Fruit fly (Drosophila melanogaster) whole organism, embryonic: ENCODE measurements around the gene zld.

Experiments
- Atf-2 ChIP-seq: fragments of 200-800 bp; sonication (Bioruptor generic); optimal IDR thresholded peaks from 2 replicates; lab custom pipeline; 2016; ENCODE audit warnings: missing biosample characterization, missing genetic modification characterization
- Atf3 ChIP-seq: fragments of 200-800 bp; sonication (Bioruptor generic); optimal IDR thresholded peaks from 3 replicates; lab custom pipeline; 2016; ENCODE audit warnings: missing biosample characterization, missing genetic modification characterization
- Bdp1 ChIP-seq: fragments of 200-800 bp; sonication (Bioruptor generic); optimal IDR thresholded peaks from 3 replicates; lab custom pipeline; 2016; ENCODE audit warnings: missing biosample characterization, missing genetic modification characterization
- BtbVII ChIP-seq: fragments of 200-800 bp; sonication (Bioruptor generic); optimal IDR thresholded peaks from 3 replicates; lab custom pipeline; 2017; ENCODE audit warnings: missing biosample characterization, mild to moderate bottlenecking, missing genetic modification characterization
- CG10274 ChIP-seq: fragments of 200-800 bp; sonication (Bioruptor generic); optimal IDR thresholded peaks from 3 replicates; lab custom pipeline; 2017; ENCODE audit warnings: missing biosample characterization, mild to moderate bottlenecking, missing genetic modification characterization
- CG10431 ChIP-seq: fragments of 200-800 bp; sonication (Bioruptor generic); optimal IDR thresholded peaks from 3 replicates; lab custom pipeline; 2018; ENCODE audit warnings: missing biosample characterization, mild to moderate bottlenecking, missing genetic modification characterization
- CG11504 ChIP-seq: fragments of 200-800 bp; sonication (Bioruptor generic); optimal IDR thresholded peaks from 3 replicates; lab custom pipeline; 2019; ENCODE audit warnings: missing biosample characterization, mild to moderate bottlenecking, missing genetic modification characterization, moderate library complexity
- CG1233 ChIP-seq: fragments of 200-800 bp; sonication (Bioruptor generic); optimal IDR thresholded peaks from 4 replicates; lab custom pipeline; 2018; ENCODE audit warnings: missing biosample characterization, mild to moderate bottlenecking, missing genetic modification characterization
- CG13296 ChIP-seq: fragments of 200-800 bp; sonication (Bioruptor generic); optimal IDR thresholded peaks from 3 replicates; lab custom pipeline; 2018; ENCODE audit warnings: missing biosample characterization, mild to moderate bottlenecking, missing genetic modification characterization
- CG14860 ChIP-seq: fragments of 200-800 bp; sonication (Bioruptor generic); IDR thresholded peaks from 3 replicates; pipeline ENCODE4 v1.3.6; 2022; ENCODE audit warnings: missing biosample characterization, missing genetic modification characterization; ENCODE audit not compliant: partially characterized antibody
- CG15269 ChIP-seq: fragments of 200-800 bp; sonication (Bioruptor generic); optimal IDR thresholded peaks from 2 replicates; lab custom pipeline; 2018; ENCODE audit warnings: missing biosample characterization, mild to moderate bottlenecking, missing genetic modification characterization, moderate library complexity
- CG3065 ChIP-seq: fragments of 200-800 bp; sonication (Bioruptor generic); optimal IDR thresholded peaks from 2 replicates; lab custom pipeline; 2016; ENCODE audit warnings: missing biosample characterization, missing genetic modification characterization
- CG31365 ChIP-seq: fragments of 200-800 bp; sonication (Bioruptor generic); optimal IDR thresholded peaks from 2 replicates; lab custom pipeline; 2018; ENCODE audit warnings: missing biosample characterization, mild to moderate bottlenecking, missing genetic modification characterization
- CG31441 ChIP-seq: fragments of 200-800 bp; sonication (Bioruptor generic); IDR thresholded peaks from 2 replicates; pipeline ENCODE4 v1.3.6; 2022; ENCODE audit warnings: missing biosample characterization, missing genetic modification characterization
- CG4328 ChIP-seq: fragments of 200-800 bp; sonication (Bioruptor generic); optimal IDR thresholded peaks from 3 replicates; lab custom pipeline; 2017; ENCODE audit warnings: missing biosample characterization, missing genetic modification reagents, missing genetic modification characterization
- CG4820 ChIP-seq: fragments of 200-800 bp; sonication (Bioruptor generic); optimal IDR thresholded peaks from 3 replicates; lab custom pipeline; 2016; ENCODE audit warnings: missing biosample characterization, missing genetic modification characterization
- CG6654 ChIP-seq: fragments of 200-800 bp; sonication (Bioruptor generic); optimal IDR thresholded peaks from 2 replicates; lab custom pipeline; 2017; ENCODE audit warnings: missing biosample characterization, mild to moderate bottlenecking, missing genetic modification characterization
- CG6683 ChIP-seq: fragments of 200-800 bp; sonication (Bioruptor generic); optimal IDR thresholded peaks from 2 replicates; lab custom pipeline; 2017; ENCODE audit warnings: missing biosample characterization, mild to moderate bottlenecking, missing genetic modification characterization, missing genetic modification reagents
- CG7928 ChIP-seq: fragments of 200-800 bp; sonication (Bioruptor generic); optimal IDR thresholded peaks from 2 replicates; lab custom pipeline; 2017; ENCODE audit warnings: missing biosample characterization, mild to moderate bottlenecking, missing genetic modification characterization
- CG8089 ChIP-seq: fragments of 200-800 bp; sonication (Bioruptor generic); optimal IDR thresholded peaks from 3 replicates; lab custom pipeline; 2016; ENCODE audit warnings: missing biosample characterization, missing genetic modification characterization
- Dbx ChIP-seq: fragments of 200-800 bp; sonication (Bioruptor generic); IDR thresholded peaks from 3 replicates; pipeline ENCODE4 v1.3.6; 2022; ENCODE audit warnings: missing biosample characterization, missing genetic modification characterization
- Dfd ChIP-seq, 2 experiments: fragments of >200 bp; optimal IDR thresholded peaks; 2 replicates each; lab custom pipeline; 2017; ENCODE audit warnings: missing biosample characterization in 2 of 2, missing genetic modification characterization in 2 of 2
- ERR ChIP-seq: fragments of 200-800 bp; sonication (Bioruptor generic); optimal IDR thresholded peaks from 2 replicates; lab custom pipeline; 2016; ENCODE audit warnings: missing biosample characterization, missing genetic modification characterization
- H2.0 ChIP-seq: fragments of 200-800 bp; sonication (Bioruptor generic); IDR thresholded peaks from 2 replicates; pipeline ENCODE4 v1.3.6; 2022; ENCODE audit warnings: missing biosample characterization, missing genetic modification characterization
- HLHmδ ChIP-seq: fragments of 200-800 bp; sonication (Bioruptor generic); optimal IDR thresholded peaks from 2 replicates; lab custom pipeline; 2018; ENCODE audit warnings: missing biosample characterization, mild to moderate bottlenecking, missing genetic modification characterization, moderate library complexity
- HmgD ChIP-seq: fragments of 200-800 bp; sonication (Bioruptor generic); optimal IDR thresholded peaks from 3 replicates; lab custom pipeline; 2016; ENCODE audit warnings: missing biosample characterization, missing genetic modification characterization
- Max ChIP-seq: fragments of 200-800 bp; sonication (Bioruptor generic); optimal IDR thresholded peaks from 2 replicates; lab custom pipeline; 2016; ENCODE audit warnings: missing biosample characterization, mild to moderate bottlenecking, missing genetic modification characterization
- NC2β ChIP-seq: fragments of 200-800 bp; sonication (Bioruptor generic); optimal IDR thresholded peaks from 2 replicates; lab custom pipeline; 2016; ENCODE audit warnings: missing biosample characterization, missing genetic modification characterization
- NK7.1 ChIP-seq: fragments of 200-800 bp; sonication (Bioruptor generic); optimal IDR thresholded peaks from 3 replicates; lab custom pipeline; 2016; ENCODE audit warnings: missing biosample characterization, missing genetic modification characterization
- Ptx1 ChIP-seq: fragments of 200-800 bp; sonication (Bioruptor generic); IDR thresholded peaks from 2 replicates; pipeline ENCODE4 v1.3.6; 2022; ENCODE audit warnings: missing biosample characterization, missing genetic modification characterization
- Tbp ChIP-seq: fragments of >200 bp; optimal IDR thresholded peaks from 2 replicates; lab custom pipeline; 2018; ENCODE audit warnings: missing biosample characterization, missing genetic modification characterization
- az2 ChIP-seq: fragments of 200-800 bp; sonication (Bioruptor generic); optimal IDR thresholded peaks from 3 replicates; lab custom pipeline; 2016; ENCODE audit warnings: missing biosample characterization, missing genetic modification characterization
- bab2 ChIP-seq: fragments of 200-800 bp; sonication (Bioruptor generic); optimal IDR thresholded peaks from 2 replicates; lab custom pipeline; 2016; ENCODE audit warnings: missing biosample characterization, missing genetic modification characterization
- chinmo ChIP-seq: fragments of 200-800 bp; sonication (Bioruptor generic); IDR thresholded peaks from 4 replicates; pipeline ENCODE4 v1.3.6; 2022; ENCODE audit warnings: missing biosample characterization, missing genetic modification characterization; ENCODE audit not compliant: partially characterized antibody
- corto ChIP-seq: fragments of 200-800 bp; sonication (Bioruptor generic); optimal IDR thresholded peaks from 2 replicates; lab custom pipeline; 2016; ENCODE audit warnings: missing biosample characterization, mild to moderate bottlenecking, missing genetic modification characterization, moderate library complexity
- crc ChIP-seq: fragments of 200-800 bp; sonication (Bioruptor generic); optimal IDR thresholded peaks from 2 replicates; lab custom pipeline; 2016; ENCODE audit warnings: missing biosample characterization, missing genetic modification characterization
- dysf ChIP-seq: fragments of 200-800 bp; sonication (Bioruptor generic); IDR thresholded peaks from 3 replicates; pipeline ENCODE4 v1.3.6; 2022; ENCODE audit warnings: missing biosample characterization, missing genetic modification characterization
- en ChIP-seq: fragments of 200-800 bp; sonication (Bioruptor generic); optimal IDR thresholded peaks from 2 replicates; lab custom pipeline; 2016; ENCODE audit warnings: missing biosample characterization, missing genetic modification characterization
- fd102C ChIP-seq: fragments of 200-800 bp; sonication (Bioruptor generic); optimal IDR thresholded peaks from 2 replicates; lab custom pipeline; 2018; ENCODE audit warnings: missing biosample characterization, mild to moderate bottlenecking, missing genetic modification characterization, moderate library complexity
- gsb ChIP-seq: fragments of 200-800 bp; sonication (Bioruptor generic); IDR thresholded peaks from 2 replicates; pipeline ENCODE4 v1.3.6; 2022; ENCODE audit warnings: missing biosample characterization, missing genetic modification characterization
- gt ChIP-seq: fragments of 200-800 bp; sonication (Bioruptor generic); IDR thresholded peaks from 2 replicates; pipeline ENCODE4 v1.3.6; 2022; ENCODE audit warnings: missing biosample characterization, missing genetic modification characterization
- kay ChIP-seq: fragments of 200-800 bp; sonication (Bioruptor generic); optimal IDR thresholded peaks from 2 replicates; lab custom pipeline; 2016; ENCODE audit warnings: missing biosample characterization, missing genetic modification characterization
- lov ChIP-seq, 2 experiments: fragments of 200-800 bp in 1 of 2; fragments of >200 bp in 1 of 2; sonication (Bioruptor generic) in 1 of 2; IDR thresholded peaks in 1 of 2; optimal IDR thresholded peaks in 1 of 2; 2 replicates in 1 of 2; 3 replicates in 1 of 2; pipeline versions ENCODE4 v1.3.6 to Lab custom; 2017 to 2022; ENCODE audit warnings: missing biosample characterization in 1 of 2, missing genetic modification characterization in 1 of 2
- mirr ChIP-seq: fragments of 200-800 bp; sonication (Bioruptor generic); optimal IDR thresholded peaks from 3 replicates; lab custom pipeline; 2018; ENCODE audit warnings: missing biosample characterization, mild to moderate bottlenecking, missing genetic modification characterization
- pho ChIP-seq: fragments of 200-800 bp; sonication (Bioruptor generic); optimal IDR thresholded peaks from 2 replicates; lab custom pipeline; 2016; ENCODE audit warnings: missing biosample characterization, missing genetic modification characterization
- ro ChIP-seq: fragments of 200-800 bp; sonication (Bioruptor generic); IDR thresholded peaks from 2 replicates; pipeline ENCODE4 v1.3.6; 2022; ENCODE audit warnings: missing biosample characterization, missing genetic modification characterization
- tgo ChIP-seq: fragments of 200-800 bp; sonication (Bioruptor generic); IDR thresholded peaks from 3 replicates; pipeline ENCODE4 v1.3.6; 2022; ENCODE audit warnings: missing biosample characterization, missing genetic modification characterization
- tin ChIP-seq: fragments of 200-800 bp; sonication (Bioruptor generic); optimal IDR thresholded peaks from 3 replicates; lab custom pipeline; 2016; ENCODE audit warnings: missing biosample characterization, missing genetic modification characterization
- tna ChIP-seq: fragments of 200-800 bp; sonication (Bioruptor generic); IDR thresholded peaks from 2 replicates; pipeline ENCODE4 v1.3.6; 2022; ENCODE audit warnings: missing biosample characterization, missing genetic modification characterization; ENCODE audit not compliant: partially characterized antibody
- tx ChIP-seq: fragments of 200-800 bp; sonication (Bioruptor generic); optimal IDR thresholded peaks from 2 replicates; lab custom pipeline; 2016; ENCODE audit warnings: missing biosample characterization, missing genetic modification characterization
- zfh2 ChIP-seq: fragments of 200-800 bp; sonication (Bioruptor generic); optimal IDR thresholded peaks from 2 replicates; lab custom pipeline; 2016; ENCODE audit warnings: missing biosample characterization, missing genetic modification characterization

The zld gene

dm6 chrX:19744003-19744488 lies 39.3 kb downstream of the zld start, which contains the start of the genes CG18809, COX6B, CG33932 and Rpp20 (continued):
- TF ChIP-seq CG3065 (GFP tag; lab: Kevin White, UChicago), result no peak
- no peak for TF ChIP-seq CG10431 (GFP tag; lab: Kevin White, UChicago)
- TF ChIP-seq gt, result no peak
- TF ChIP-seq tgo, result peak; percentile 43; the same call in 1 of the 3 replicates
- TF ChIP-seq CG4328 (GFP tag; lab: Kevin White, UChicago), result peak; percentile 32
- no peak for TF ChIP-seq CG31365 (tag; lab: Kevin White, UChicago)
- TF ChIP-seq Tbp (GFP tag; lab: Kevin White, UChicago), result no peak
- TF ChIP-seq CG1233, result peak; percentile 37
- peak; percentile 56 for TF ChIP-seq Atf3 (GFP tag; lab: Kevin White, UChicago)
- TF ChIP-seq pho (GFP tag; lab: Kevin White, UChicago), result peak; percentile 83
- TF ChIP-seq CG14860 (GFP tag; lab: Robert Waterston, UW), result peak; percentile 86
- TF ChIP-seq chinmo (GFP tag; lab: Robert Waterston, UW), result peak; percentile 95
- TF ChIP-seq CG10274, result no peak
- no peak for TF ChIP-seq CG6654 (GFP tag; lab: Kevin White, UChicago)
- peak; percentile 50 for TF ChIP-seq BtbVII (GFP tag; lab: Kevin White, UChicago)
- no peak; the same call in 1 of the 2 replicates for TF ChIP-seq CG31441
- TF ChIP-seq dysf (GFP tag; lab: Robert Waterston, UW), result peak; percentile 69; the same call in 2 of the 3 replicates
- TF ChIP-seq CG15269 (tag; lab: Kevin White, UChicago), result peak; percentile 25
- peak; percentile 74 for TF ChIP-seq mirr
- peak; percentile 62 for TF ChIP-seq tx (GFP tag; lab: Kevin White, UChicago)
- TF ChIP-seq Atf-2, result peak; percentile 27
- TF ChIP-seq HmgD, result peak; percentile 93
- TF ChIP-seq ERR, result peak; percentile 78
- peak; percentile 32 for TF ChIP-seq az2
- TF ChIP-seq fd102C (GFP tag; lab: Kevin White, UChicago), result peak; percentile 8
- TF ChIP-seq ro (GFP tag; lab: Robert Waterston, UW), result no peak
- TF ChIP-seq Max (GFP tag; lab: Kevin White, UChicago), result peak; percentile 71
- TF ChIP-seq CG6683 (GFP tag; lab: Kevin White, UChicago), result peak; percentile 28
- TF ChIP-seq NK7.1, result peak; percentile 19
- no peak for TF ChIP-seq corto
- TF ChIP-seq CG8089, result peak; percentile 70
- peak; percentile 14 for TF ChIP-seq HLHmδ
- peak; percentile 87 for TF ChIP-seq zfh2
- peak; percentile 28; the same call in 1 of the 2 replicates for TF ChIP-seq H2.0 (GFP tag; lab: Robert Waterston, UW)
- TF ChIP-seq NC2β, result peak; percentile 86
- TF ChIP-seq Bdp1 (GFP tag; lab: Kevin White, UChicago), result peak; percentile 63
- TF ChIP-seq kay, result peak; percentile 12
- TF ChIP-seq tna (GFP tag; lab: Robert Waterston, UW), result peak; percentile 88
- peak; percentile 28 for TF ChIP-seq CG4820 (GFP tag; lab: Kevin White, UChicago)
- TF ChIP-seq Ptx1 (GFP tag; lab: Robert Waterston, UW), result peak; percentile 66
- TF ChIP-seq Dfd (GFP tag; optimal IDR thresholded peaks at IDR 0.05; lab: Kevin White, UChicago), result no peak
- TF ChIP-seq en (GFP tag; lab: Kevin White, UChicago), result no peak
- TF ChIP-seq crc (GFP tag; lab: Kevin White, UChicago), result peak; percentile 42
- TF ChIP-seq CG13296 (GFP tag; lab: Kevin White, UChicago), result peak; percentile 49
- TF ChIP-seq CG7928 (GFP tag; lab: Kevin White, UChicago), result peak; percentile 41
- TF ChIP-seq bab2 (GFP tag; lab: Kevin White, UChicago), result peak; percentile 66
- TF ChIP-seq lov (optimal IDR thresholded peaks at IDR 0.05; lab: Kevin White, UChicago), result no peak
- TF ChIP-seq lov (GFP tag; IDR thresholded peaks at IDR 0.05; lab: Robert Waterston, UW), result 0 out of 3 replicates have a peak, but pooled peaks have one; percentile 35
- no peak for TF ChIP-seq gsb (GFP tag; lab: Robert Waterston, UW)
- TF ChIP-seq tin, result peak; percentile 61
- peak; percentile 90 for TF ChIP-seq Dbx (GFP tag; lab: Robert Waterston, UW)
- TF ChIP-seq CG11504 (tag; lab: Kevin White, UChicago), result no peak
